Fruit fly (Drosophila melanogaster) whole organism, embryonic: Measurements from ENCODE around the gene Antp.

Source experiments
- B-H2 ChIP-seq: fragments of 200-800 bp; sonication (Bioruptor generic); optimal IDR thresholded peaks from 2 replicates; lab custom pipeline; 2018; ENCODE audit warnings: missing biosample characterization, mild to moderate bottlenecking, missing genetic modification characterization
- C15 ChIP-seq: fragments of 200-800 bp; sonication (Bioruptor generic); IDR thresholded peaks from 3 replicates; pipeline ENCODE4 v1.3.6; 2022; ENCODE audit warnings: missing biosample characterization, missing genetic modification characterization
- CG10462 ChIP-seq: fragments of 200-800 bp; sonication (Bioruptor generic); optimal IDR thresholded peaks from 2 replicates; lab custom pipeline; 2016; ENCODE audit warnings: missing biosample characterization, missing genetic modification characterization
- CG10543 ChIP-seq: fragments of 200-800 bp; sonication (Bioruptor generic); optimal IDR thresholded peaks from 3 replicates; lab custom pipeline; 2017; ENCODE audit warnings: missing biosample characterization, mild to moderate bottlenecking, missing genetic modification characterization, moderate library complexity
- CG10565 ChIP-seq: fragments of 200-800 bp; sonication (Bioruptor generic); optimal IDR thresholded peaks from 3 replicates; lab custom pipeline; 2016; ENCODE audit warnings: missing biosample characterization, mild to moderate bottlenecking, missing genetic modification characterization
- CG11696 ChIP-seq: fragments of 200-800 bp; sonication (Bioruptor generic); IDR thresholded peaks from 2 replicates; pipeline ENCODE4 v1.3.6; 2022; ENCODE audit warnings: missing biosample characterization, missing genetic modification characterization
- CG1233 ChIP-seq: fragments of 200-800 bp; sonication (Bioruptor generic); optimal IDR thresholded peaks from 4 replicates; lab custom pipeline; 2018; ENCODE audit warnings: missing biosample characterization, mild to moderate bottlenecking, missing genetic modification characterization
- CG13424 ChIP-seq: fragments of 200-800 bp; sonication (Bioruptor generic); optimal IDR thresholded peaks from 2 replicates; lab custom pipeline; 2019; ENCODE audit warnings: missing biosample characterization, mild to moderate bottlenecking, missing genetic modification characterization, moderate library complexity
- CG14965 ChIP-seq: fragments of 200-800 bp; sonication (Bioruptor generic); optimal IDR thresholded peaks from 2 replicates; lab custom pipeline; 2016; ENCODE audit warnings: missing biosample characterization, missing genetic modification characterization, borderline replicate concordance
- CG15011 ChIP-seq: fragments of 200-800 bp; sonication (Bioruptor generic); optimal IDR thresholded peaks from 3 replicates; lab custom pipeline; 2018; ENCODE audit warnings: missing biosample characterization, mild to moderate bottlenecking, missing genetic modification characterization
- CG15269 ChIP-seq: fragments of 200-800 bp; sonication (Bioruptor generic); optimal IDR thresholded peaks from 2 replicates; lab custom pipeline; 2018; ENCODE audit warnings: missing biosample characterization, mild to moderate bottlenecking, missing genetic modification characterization, moderate library complexity
- CG42726 ChIP-seq: fragments of 200-800 bp; sonication (Bioruptor generic); IDR thresholded peaks from 2 replicates; pipeline ENCODE4 v1.3.6; 2022; ENCODE audit warnings: missing biosample characterization, missing genetic modification characterization; ENCODE audit not compliant: partially characterized antibody
- CG4424 ChIP-seq: fragments of 200-800 bp; sonication (Bioruptor generic); optimal IDR thresholded peaks from 3 replicates; lab custom pipeline; 2016; ENCODE audit warnings: missing biosample characterization, missing genetic modification characterization
- CG4854 ChIP-seq: fragments of 200-800 bp; sonication (Bioruptor generic); optimal IDR thresholded peaks from 2 replicates; lab custom pipeline; 2016; ENCODE audit warnings: missing biosample characterization, missing genetic modification characterization, inconsistent platforms
- CG6765 ChIP-seq: fragments of 200-800 bp; sonication (Bioruptor generic); optimal IDR thresholded peaks from 3 replicates; lab custom pipeline; 2017; ENCODE audit warnings: missing biosample characterization, mild to moderate bottlenecking, missing genetic modification characterization
- CG8290 ChIP-seq, 3 experiments: fragments of 200-800 bp; sonication (Bioruptor generic); optimal IDR thresholded peaks; 2 replicates each; lab custom pipeline; 2016 to 2019; ENCODE audit warnings: missing biosample characterization in 3 of 3, missing genetic modification characterization in 3 of 3, mild to moderate bottlenecking in 2 of 3, moderate library complexity in 1 of 3
- CG8944 ChIP-seq: fragments of 200-800 bp; sonication (Bioruptor generic); optimal IDR thresholded peaks from 3 replicates; lab custom pipeline; 2016; ENCODE audit warnings: missing biosample characterization, missing genetic modification characterization
- CG9817 ChIP-seq: fragments of 200-800 bp; sonication (Bioruptor generic); optimal IDR thresholded peaks from 2 replicates; lab custom pipeline; 2018; ENCODE audit warnings: missing biosample characterization, mild to moderate bottlenecking, missing genetic modification characterization, moderate library complexity
- CG9876 ChIP-seq: fragments of 200-800 bp; sonication (Bioruptor generic); optimal IDR thresholded peaks from 2 replicates; lab custom pipeline; 2016; ENCODE audit warnings: missing biosample characterization, missing genetic modification characterization
- Dfd ChIP-seq, 2 experiments: fragments of >200 bp; optimal IDR thresholded peaks; 2 replicates each; lab custom pipeline; 2017; ENCODE audit warnings: missing biosample characterization in 2 of 2, missing genetic modification characterization in 2 of 2
- Dip2 ChIP-seq: fragments of 200-800 bp; sonication (Bioruptor generic); IDR thresholded peaks from 2 replicates; pipeline ENCODE4 v1.3.6; 2022; ENCODE audit warnings: missing biosample characterization, missing genetic modification characterization
- E2f1 ChIP-seq: fragments of 200-800 bp; sonication (Bioruptor generic); IDR thresholded peaks from 2 replicates; pipeline ENCODE4 v1.3.6; 2022; ENCODE audit warnings: missing biosample characterization, missing genetic modification characterization
- Mrtf ChIP-seq: fragments of 200-800 bp; sonication (Bioruptor generic); IDR thresholded peaks from 3 replicates; pipeline ENCODE4 v1.3.6; 2022; ENCODE audit warnings: missing biosample characterization, missing genetic modification characterization
- Myb ChIP-seq: fragments of 200-800 bp; sonication (Bioruptor generic); optimal IDR thresholded peaks from 2 replicates; lab custom pipeline; 2016; ENCODE audit warnings: missing biosample characterization, missing genetic modification characterization
- NC2α ChIP-seq: fragments of 200-800 bp; sonication (Bioruptor generic); optimal IDR thresholded peaks from 2 replicates; lab custom pipeline; 2016; ENCODE audit warnings: missing biosample characterization, missing genetic modification characterization
- NFAT ChIP-seq: fragments of 200-800 bp; sonication (Bioruptor generic); IDR thresholded peaks from 2 replicates; pipeline ENCODE4 v1.3.6; 2022; ENCODE audit warnings: missing biosample characterization, missing genetic modification characterization
- Ravus ChIP-seq: fragments of 200-800 bp; sonication (Bioruptor generic); IDR thresholded peaks from 2 replicates; pipeline ENCODE4 v1.3.6; 2022; ENCODE audit warnings: missing biosample characterization, missing genetic modification characterization
- Scr ChIP-seq: fragments of 200-800 bp; sonication (Bioruptor generic); IDR thresholded peaks from 2 replicates; pipeline ENCODE4 v1.3.6; 2022; ENCODE audit warnings: missing biosample characterization, missing genetic modification characterization; ENCODE audit not compliant: partially characterized antibody
- Spps ChIP-seq: fragments of 200-800 bp; sonication (Bioruptor generic); optimal IDR thresholded peaks from 2 replicates; lab custom pipeline; 2018; ENCODE audit warnings: missing biosample characterization, mild to moderate bottlenecking, missing genetic modification characterization
- Sry-δ ChIP-seq: fragments of 200-800 bp; sonication (Bioruptor generic); optimal IDR thresholded peaks from 2 replicates; lab custom pipeline; 2016; ENCODE audit warnings: missing biosample characterization, missing genetic modification characterization
- Stat92E ChIP-seq, 3 experiments: fragments of >200 bp in 2 of 3; fragments of 200-800 bp in 1 of 3; sonication (Bioruptor generic) in 1 of 3; optimal IDR thresholded peaks; 2 replicates each; lab custom pipeline; 2017 to 2019; ENCODE audit warnings: missing biosample characterization in 3 of 3, missing genetic modification characterization in 3 of 3, mild to moderate bottlenecking in 1 of 3, moderate library complexity in 1 of 3
- ab ChIP-seq: fragments of 200-800 bp; sonication (Bioruptor generic); optimal IDR thresholded peaks from 2 replicates; lab custom pipeline; 2016; ENCODE audit warnings: missing biosample characterization, missing genetic modification characterization
- bbx ChIP-seq: fragments of 200-800 bp; sonication (Bioruptor generic); IDR thresholded peaks from 2 replicates; pipeline ENCODE4 v1.3.6; 2022; ENCODE audit warnings: missing biosample characterization, missing genetic modification characterization; ENCODE audit not compliant: partially characterized antibody
- bcd ChIP-seq: fragments of 200-800 bp; sonication (Bioruptor generic); optimal IDR thresholded peaks from 2 replicates; lab custom pipeline; 2017; ENCODE audit warnings: missing biosample characterization, mild to moderate bottlenecking, missing genetic modification characterization
- cad ChIP-seq: fragments of >200 bp; optimal IDR thresholded peaks from 2 replicates; lab custom pipeline; 2017; ENCODE audit warnings: missing biosample characterization, missing genetic modification characterization
- cas ChIP-seq: fragments of 200-800 bp; sonication (Bioruptor generic); IDR thresholded peaks from 2 replicates; pipeline ENCODE4 v1.3.6; 2022; ENCODE audit warnings: missing biosample characterization, missing genetic modification characterization
- caup ChIP-seq: fragments of 200-800 bp; sonication (Bioruptor generic); optimal IDR thresholded peaks from 3 replicates; lab custom pipeline; 2017; ENCODE audit warnings: missing biosample characterization, mild to moderate bottlenecking, missing genetic modification characterization, moderate library complexity; ENCODE audit not compliant: severe bottlenecking
- dimm ChIP-seq: fragments of 200-800 bp; sonication (Bioruptor generic); IDR thresholded peaks from 2 replicates; pipeline ENCODE4 v1.3.6; 2022; ENCODE audit warnings: missing biosample characterization, missing genetic modification characterization
- dm ChIP-seq: fragments of 200-800 bp; sonication (Bioruptor generic); optimal IDR thresholded peaks from 3 replicates; lab custom pipeline; 2016; ENCODE audit warnings: missing biosample characterization, missing genetic modification characterization
- eve ChIP-seq, 2 experiments: fragments of >200 bp; optimal IDR thresholded peaks; 2 replicates each; lab custom pipeline; 2017; ENCODE audit warnings: missing biosample characterization in 2 of 2, missing genetic modification characterization in 2 of 2
- fd64A ChIP-seq: fragments of 200-800 bp; sonication (Bioruptor generic); optimal IDR thresholded peaks from 3 replicates; lab custom pipeline; 2018; ENCODE audit warnings: missing biosample characterization, mild to moderate bottlenecking, missing genetic modification characterization
- fu2 ChIP-seq: fragments of 200-800 bp; sonication (Bioruptor generic); optimal IDR thresholded peaks from 2 replicates; lab custom pipeline; 2016; ENCODE audit warnings: missing biosample characterization, missing genetic modification characterization
- pho ChIP-seq: fragments of 200-800 bp; sonication (Bioruptor generic); optimal IDR thresholded peaks from 2 replicates; lab custom pipeline; 2016; ENCODE audit warnings: missing biosample characterization, missing genetic modification characterization
- pum ChIP-seq: fragments of 200-800 bp; sonication (Bioruptor generic); optimal IDR thresholded peaks from 2 replicates; lab custom pipeline; 2016; ENCODE audit warnings: missing biosample characterization, missing genetic modification characterization
- row ChIP-seq: fragments of 200-800 bp; sonication (Bioruptor generic); IDR thresholded peaks from 3 replicates; pipeline ENCODE4 v1.3.6; 2022; ENCODE audit warnings: missing biosample characterization, missing genetic modification characterization
- scrt ChIP-seq: fragments of 200-800 bp; sonication (Bioruptor generic); optimal IDR thresholded peaks from 2 replicates; lab custom pipeline; 2018; ENCODE audit warnings: missing biosample characterization, mild to moderate bottlenecking, missing genetic modification characterization, moderate library complexity
- sqz ChIP-seq: fragments of 200-800 bp; sonication (Bioruptor generic); optimal IDR thresholded peaks from 3 replicates; lab custom pipeline; 2018; ENCODE audit warnings: missing biosample characterization, mild to moderate bottlenecking, missing genetic modification characterization
- stc ChIP-seq: fragments of 200-800 bp; sonication (Bioruptor generic); IDR thresholded peaks from 2 replicates; pipeline ENCODE4 v1.3.6; 2022; ENCODE audit warnings: missing biosample characterization, missing genetic modification characterization
- vfl ChIP-seq: fragments of 200-800 bp; sonication (Bioruptor generic); optimal IDR thresholded peaks from 2 replicates; lab custom pipeline; 2016; ENCODE audit warnings: missing biosample characterization, missing genetic modification characterization
- zfh1 ChIP-seq: fragments of 200-800 bp; sonication (Bioruptor generic); IDR thresholded peaks from 3 replicates; pipeline ENCODE4 v1.3.6; 2022; ENCODE audit warnings: missing biosample characterization, missing genetic modification characterization

Antp gene

dm6 chr3R:6881264-6882014 lies 117.6 kb downstream of the Antp start (continued):
- TF ChIP-seq Scr (GFP tag; lab: Robert Waterston, UW) (no peak), dm (GFP tag; lab: Kevin White, UChicago) (peak; percentile 37), CG15011 (no peak), CG8290 (GFP tag; optimal IDR thresholded peaks at IDR 0.05; lab: Kevin White, UChicago) (peak; percentile 43), CG8290 (tag; optimal IDR thresholded peaks at IDR 0.05; lab: Kevin White, UChicago) (no peak), CG13424 (tag; lab: Kevin White, UChicago) (peak; percentile 74), dimm (GFP tag; lab: Robert Waterston, UW) (no peak), CG10543 (no peak), pum (GFP tag; lab: Kevin White, UChicago) (peak; percentile 66), fd64A (peak; percentile 9), bbx (GFP tag; lab: Robert Waterston, UW) (no peak), CG10462 (GFP tag; lab: Kevin White, UChicago) (peak; percentile 40), Spps (tag; lab: Kevin White, UChicago) (peak; percentile 73), Dfd (GFP tag; optimal IDR thresholded peaks at IDR 0.05; lab: Kevin White, UChicago) (no peak), Sry-δ (GFP tag; lab: Kevin White, UChicago) (no peak), cad (no peak), zfh1 (GFP tag; lab: Robert Waterston, UW) (peak; percentile 85), CG9876 (GFP tag; lab: Kevin White, UChicago) (no peak), CG10565 (no peak), B-H2 (no peak), CG4854 (GFP tag; lab: Kevin White, UChicago) (no peak), Myb (GFP tag; lab: Kevin White, UChicago) (no peak), CG6765 (GFP tag; lab: Kevin White, UChicago) (no peak), stc (GFP tag; lab: Robert Waterston, UW) (no peak), CG4424 (GFP tag; lab: Kevin White, UChicago) (peak; percentile 79), E2f1 (peak; percentile 44), CG11696 (GFP tag; lab: Robert Waterston, UW) (no peak), Dip2 (no peak), bcd (peak; percentile 50), CG42726 (no peak), CG14965 (no peak), fu2 (GFP tag; lab: Kevin White, UChicago) (no peak), NC2α (GFP tag; lab: Kevin White, UChicago) (peak; percentile 55), Ravus (GFP tag; lab: Robert Waterston, UW) (no peak), CG8944 (GFP tag; lab: Kevin White, UChicago) (peak; percentile 52), CG1233 (GFP tag; lab: Kevin White, UChicago) (peak; percentile 68), Mrtf (GFP tag; lab: Robert Waterston, UW) (0 out of 3 replicates have a peak, but pooled peaks have one; percentile 58), eve (GFP tag; optimal IDR thresholded peaks at IDR 0.05; lab: Kevin White, UChicago) (peak in 1 of 2 experiments; percentile 84), NFAT (no peak), CG9817 (peak; percentile 24), Stat92E (GFP tag; optimal IDR thresholded peaks at IDR 0.05; lab: Kevin White, UChicago) (no peak), C15 (GFP tag; lab: Robert Waterston, UW) (no peak), vfl (GFP tag; lab: Kevin White, UChicago) (no peak), caup (GFP tag; lab: Kevin White, UChicago) (peak; percentile 22), ab (GFP tag; lab: Kevin White, UChicago) (no peak), row (GFP tag; lab: Robert Waterston, UW) (peak; percentile 84), scrt (GFP tag; lab: Kevin White, UChicago) (peak; percentile 41), pho (peak; percentile 46), CG15269 (no peak), sqz (GFP tag; lab: Kevin White, UChicago) (peak; percentile 55), cas (GFP tag; lab: Robert Waterston, UW) (no peak)
